Worm (Caenorhabditis elegans): ENCODE measurements around the gene AH9.6.

DNA sequence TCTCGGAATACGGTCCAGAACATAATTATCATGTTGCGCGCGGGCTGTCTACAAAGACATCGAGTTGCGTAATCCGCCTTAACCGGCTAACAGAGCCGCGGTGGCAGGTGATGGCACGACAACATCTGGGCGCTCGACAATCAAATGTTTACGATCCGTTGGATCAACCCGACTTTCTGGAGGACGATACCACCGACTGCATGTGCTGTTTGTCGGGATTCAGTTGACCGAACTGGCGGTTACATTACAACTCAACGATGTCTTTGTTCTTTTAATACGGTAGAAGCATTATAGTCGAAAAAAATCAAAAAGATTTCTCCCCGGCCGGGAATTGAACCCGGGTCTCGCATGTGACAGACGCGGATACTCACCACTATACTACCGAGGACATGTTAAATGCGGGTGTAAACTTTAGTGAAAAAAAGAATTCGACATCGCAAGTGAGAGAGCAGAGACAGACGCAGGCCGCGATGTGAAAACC is 41.0 kb downstream of the AH9.6 start:
- TF ChIP-seq mep-1 (tag; optimal IDR thresholded peaks at IDR 0.05) (peak; percentile 64), unc-39 (tag; optimal IDR thresholded peaks at IDR 0.05) (no peak), nhr-12 (tag; optimal IDR thresholded peaks at IDR 0.05) (no peak), mls-2 (tag; optimal IDR thresholded peaks at IDR 0.05) (peak; percentile 84), nhr-76 (tag; optimal IDR thresholded peaks at IDR 0.05) (no peak), ces-1 (GFP tag; optimal IDR thresholded peaks at IDR 0.05) (peak; percentile 30)
